Fruit fly (Drosophila melanogaster): ENCODE measurements around the gene CG9636.

The CG9636 gene

DNA sequence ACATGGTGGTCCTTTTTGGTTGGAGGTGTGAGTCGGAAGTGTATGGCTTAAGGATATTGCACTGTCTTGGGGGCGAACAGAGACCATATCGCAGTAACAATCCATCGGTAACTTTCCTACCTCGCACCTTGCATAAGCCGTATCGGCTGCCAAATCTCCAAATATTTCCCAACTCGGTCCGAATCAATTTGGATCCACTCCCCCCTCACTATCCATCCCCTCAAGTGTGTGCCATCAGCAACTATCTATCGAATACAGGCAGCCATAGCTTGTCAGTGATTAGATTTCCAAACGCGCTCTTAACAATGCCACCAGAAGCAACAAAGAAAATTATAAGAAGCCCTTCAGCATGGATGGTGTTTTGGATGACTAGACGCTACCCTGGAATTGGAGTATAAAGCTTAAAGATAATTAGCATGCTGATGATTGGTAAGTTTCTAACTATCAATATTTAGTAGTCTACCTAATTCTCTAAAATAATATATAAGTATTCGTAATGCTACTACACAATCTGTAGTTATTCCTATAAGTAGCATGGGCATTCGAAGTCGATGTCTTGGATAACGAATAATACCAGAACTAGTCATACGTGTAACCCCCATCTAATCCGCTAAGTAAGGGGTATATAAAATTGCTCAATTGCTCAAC is 36.8 kb downstream of the CG9636 start (continued):
- TF ChIP-seq slbo (GFP tag; IDR thresholded peaks at IDR 0.05) (peak; percentile 47), jumu (GFP tag; optimal IDR thresholded peaks at IDR 0.05) (no peak), CG14014 (GFP tag; IDR thresholded peaks at IDR 0.05) (no peak), Sry-δ (GFP tag; optimal IDR thresholded peaks at IDR 0.05) (no peak), sisA (GFP tag; IDR thresholded peaks at IDR 0.05) (peak; percentile 52; the same call in 1 of the 2 replicates), CG4854 (GFP tag; optimal IDR thresholded peaks at IDR 0.05) (no peak), CG9817 (tag; optimal IDR thresholded peaks at IDR 0.05) (peak; percentile 33), HLHmδ (GFP tag; optimal IDR thresholded peaks at IDR 0.05) (no peak), zfh1 (GFP tag; IDR thresholded peaks at IDR 0.05) (0 out of 3 replicates have a peak, but pooled peaks have one; percentile 16), Neu2 (GFP tag; optimal IDR thresholded peaks at IDR 0.05; ENCODE audit: borderline replicate concordance) (no peak), Jarid2 (GFP tag; optimal IDR thresholded peaks at IDR 0.05) (peak; percentile 23), HLH54F (GFP tag; optimal IDR thresholded peaks at IDR 0.05) (peak; percentile 40), az2 (GFP tag; optimal IDR thresholded peaks at IDR 0.05) (peak; percentile 33), CG15696 (tag; optimal IDR thresholded peaks at IDR 0.05) (no peak), seq (GFP tag; IDR thresholded peaks at IDR 0.05) (0 out of 2 replicates have a peak, but pooled peaks have one; percentile 28), ranshi (GFP tag; IDR thresholded peaks at IDR 0.05) (peak; percentile 58; the same call in 1 of the 2 replicates), Nf-YC (tag; optimal IDR thresholded peaks at IDR 0.05) (peak; percentile 9), CG14965 (GFP tag; optimal IDR thresholded peaks at IDR 0.05; ENCODE audit: borderline replicate concordance) (no peak), CG2889 (GFP tag; IDR thresholded peaks at IDR 0.05) (no peak), phol (tag; optimal IDR thresholded peaks at IDR 0.05) (peak; percentile 66), CG3838 (GFP tag; optimal IDR thresholded peaks at IDR 0.05) (peak; percentile 15), CG12299 (tag; optimal IDR thresholded peaks at IDR 0.05) (no peak), CG2120 (GFP tag; optimal IDR thresholded peaks at IDR 0.05) (peak; percentile 78), Hmr (GFP tag; optimal IDR thresholded peaks at IDR 0.05) (peak; percentile 62), so (GFP tag; IDR thresholded peaks at IDR 0.05) (peak; percentile 53; the same call in 1 of the 3 replicates), Chrac-16 (GFP tag; optimal IDR thresholded peaks at IDR 0.05) (peak; percentile 9), gcm (GFP tag; optimal IDR thresholded peaks at IDR 0.05) (peak; percentile 29), nmo (GFP tag; optimal IDR thresholded peaks at IDR 0.05) (peak; percentile 74), tio (GFP tag; optimal IDR thresholded peaks at IDR 0.05) (peak; percentile 45), gem (tag; optimal IDR thresholded peaks at IDR 0.05) (peak; percentile 81), Opbp (GFP tag; IDR thresholded peaks at IDR 0.05; ENCODE audit: partially characterized antibody) (no peak), dmrt99B (tag; optimal IDR thresholded peaks at IDR 0.05) (peak; percentile 77), CG11247 (GFP tag; IDR thresholded peaks at IDR 0.05) (peak; percentile 31; the same call in 1 of the 2 replicates), CG14050 (GFP tag; IDR thresholded peaks at IDR 0.05) (peak; percentile 41; the same call in 2 of the 3 replicates), CG3407 (GFP tag; optimal IDR thresholded peaks at IDR 0.05) (peak; percentile 9), hbn (GFP tag; IDR thresholded peaks at IDR 0.05; ENCODE audit: partially characterized antibody) (no peak), Ets65A (GFP tag) (peak; percentile 91), CG8290 (GFP tag; optimal IDR thresholded peaks at IDR 0.05) (no peak), CG8290 (tag; optimal IDR thresholded peaks at IDR 0.05) (no peak), C15 (GFP tag; IDR thresholded peaks at IDR 0.05) (no peak), E2f1 (GFP tag; IDR thresholded peaks at IDR 0.05) (0 out of 2 replicates have a peak, but pooled peaks have one; percentile 35), gt (GFP tag; IDR thresholded peaks at IDR 0.05) (no peak), CG12104 (GFP tag; optimal IDR thresholded peaks at IDR 0.05) (no peak), wdn (GFP tag; IDR thresholded peaks at IDR 0.05) (peak; percentile 22; the same call in 1 of the 2 replicates), CG8478 (optimal IDR thresholded peaks at IDR 0.05) (no peak), B-H1 (GFP tag; IDR thresholded peaks at IDR 0.05) (peak; percentile 24; the same call in 1 of the 3 replicates), CG33213 (GFP tag; optimal IDR thresholded peaks at IDR 0.05) (no peak), Hr78 (GFP tag; optimal IDR thresholded peaks at IDR 0.05) (no peak), CG12769 (tag; optimal IDR thresholded peaks at IDR 0.05) (peak; percentile 65), CG10274 (GFP tag; optimal IDR thresholded peaks at IDR 0.05) (peak; percentile 43)

Data from whole organism, embryonic.